Fruit fly (Drosophila melanogaster): Measurements from ENCODE around the gene Hira.

Hira gene

DNA sequence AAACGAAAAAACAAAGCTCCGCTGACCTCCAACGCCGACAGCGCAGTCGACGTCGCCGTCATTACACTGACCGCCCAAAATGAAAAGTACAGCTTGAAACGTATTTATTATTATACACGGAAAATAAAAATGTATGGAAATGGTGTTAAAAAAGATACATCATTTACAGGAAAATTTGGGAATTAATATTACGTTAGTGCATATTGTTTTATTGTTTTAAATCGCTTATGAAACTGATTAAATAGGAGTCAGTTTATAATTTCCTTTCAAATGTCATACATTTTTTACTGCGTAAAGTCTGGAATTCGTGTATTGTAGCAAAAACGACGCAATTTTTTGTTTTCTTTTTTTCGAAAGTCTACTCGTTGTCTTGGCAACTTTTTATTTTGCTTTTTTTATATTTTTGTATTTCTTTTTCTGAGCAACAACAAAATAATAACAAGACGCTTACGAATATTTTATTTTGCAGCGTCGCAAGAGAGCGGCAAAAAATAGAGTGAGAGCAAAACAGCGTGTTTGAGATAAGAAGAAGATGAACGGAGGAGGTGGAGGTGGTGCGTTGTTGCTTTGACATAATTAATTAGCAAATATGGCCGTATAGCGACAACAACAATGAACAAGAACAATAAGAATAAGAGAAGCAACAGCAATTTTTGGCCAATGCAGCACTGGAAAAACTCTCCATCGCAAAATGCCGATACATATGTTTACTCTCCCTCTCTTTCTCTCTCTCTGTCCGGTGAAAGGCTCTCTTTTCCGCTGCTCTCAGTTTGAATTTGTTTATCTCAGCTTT, 29.8 kb upstream of the Hira start (continued):
- TF ChIP-seq CG5953 (GFP tag; IDR thresholded peaks at IDR 0.05) (0 out of 2 replicates have a peak, but pooled peaks have one; percentile 57), Hr3 (GFP tag; optimal IDR thresholded peaks at IDR 0.05) (peak; percentile 64), CG7928 (GFP tag; optimal IDR thresholded peaks at IDR 0.05) (peak; percentile 40), emc (GFP tag; optimal IDR thresholded peaks at IDR 0.05) (peak; percentile 63), otp (GFP tag; IDR thresholded peaks at IDR 0.05) (no peak), CG17829 (tag; optimal IDR thresholded peaks at IDR 0.05) (peak; percentile 56), CG15269 (tag; optimal IDR thresholded peaks at IDR 0.05) (peak; percentile 83), Xrp1 (GFP tag; IDR thresholded peaks at IDR 0.05) (peak; percentile 63), CG10267 (tag; optimal IDR thresholded peaks at IDR 0.05) (peak; percentile 57), CG3995 (GFP tag; optimal IDR thresholded peaks at IDR 0.05) (peak; percentile 4), stc (GFP tag; IDR thresholded peaks at IDR 0.05) (peak; percentile 64; the same call in 1 of the 2 replicates), Oli (tag; optimal IDR thresholded peaks at IDR 0.05) (peak; percentile 78), Kr (GFP tag; optimal IDR thresholded peaks at IDR 0.05) (no peak), h (optimal IDR thresholded peaks at IDR 0.05) (no peak), CHES-1-like (GFP tag; optimal IDR thresholded peaks at IDR 0.05) (peak; percentile 95), CG1647 (GFP tag; optimal IDR thresholded peaks at IDR 0.05) (peak; percentile 63), NC2β (GFP tag; optimal IDR thresholded peaks at IDR 0.05) (peak; percentile 36), CG17186 (GFP tag; optimal IDR thresholded peaks at IDR 0.05) (no peak), lbe (GFP tag; optimal IDR thresholded peaks at IDR 0.05) (peak; percentile 31), CG14441 (GFP tag; IDR thresholded peaks at IDR 0.05) (peak; percentile 73), fru (optimal IDR thresholded peaks at IDR 0.05) (no peak), cg (GFP tag; optimal IDR thresholded peaks at IDR 0.05) (peak; percentile 5), mld (GFP tag; IDR thresholded peaks at IDR 0.05; ENCODE audit: partially characterized antibody) (no peak), usp (GFP tag; optimal IDR thresholded peaks at IDR 0.05) (no peak), pfk (GFP tag; optimal IDR thresholded peaks at IDR 0.05) (peak; percentile 4), CG8359 (GFP tag; optimal IDR thresholded peaks at IDR 0.05; ENCODE audit: borderline replicate concordance) (no peak), crc (GFP tag; optimal IDR thresholded peaks at IDR 0.05) (peak; percentile 17), CG12155 (GFP tag; optimal IDR thresholded peaks at IDR 0.05) (peak; percentile 70), run (tag; optimal IDR thresholded peaks at IDR 0.05) (no peak), kay (GFP tag; optimal IDR thresholded peaks at IDR 0.05) (peak; percentile 5), CG17361 (GFP tag; IDR thresholded peaks at IDR 0.05) (peak; percentile 85), Bteb2 (GFP tag; optimal IDR thresholded peaks at IDR 0.05) (peak; percentile 59), Usf (GFP tag; optimal IDR thresholded peaks at IDR 0.05) (no peak), CG16863 (GFP tag; optimal IDR thresholded peaks at IDR 0.05) (peak; percentile 44), slou (GFP tag; optimal IDR thresholded peaks at IDR 0.05) (peak; percentile 67), CG9932 (GFP tag; IDR thresholded peaks at IDR 0.05) (peak; percentile 67), B-H2 (GFP tag; optimal IDR thresholded peaks at IDR 0.05) (peak; percentile 0), dmrt11E (tag; optimal IDR thresholded peaks at IDR 0.05) (peak; percentile 29), dan (GFP tag; IDR thresholded peaks at IDR 0.05) (no peak), CG6175 (GFP tag; IDR thresholded peaks at IDR 0.05) (no peak), CG3726 (GFP tag; IDR thresholded peaks at IDR 0.05) (peak; percentile 59; the same call in 1 of the 3 replicates), CG30020 (tag; optimal IDR thresholded peaks at IDR 0.05) (no peak), CG9797 (GFP tag; optimal IDR thresholded peaks at IDR 0.05) (no peak), Bgb (GFP tag; IDR thresholded peaks at IDR 0.05; ENCODE audit: partially characterized antibody) (no peak), Rx (GFP tag; IDR thresholded peaks at IDR 0.05) (0 out of 2 replicates have a peak, but pooled peaks have one; percentile 37), CG1529 (GFP tag; optimal IDR thresholded peaks at IDR 0.05) (no peak), Ets97D (GFP tag; optimal IDR thresholded peaks at IDR 0.05) (peak; percentile 19), CG11398 (GFP tag; optimal IDR thresholded peaks at IDR 0.05) (peak; percentile 43), stwl (tag; optimal IDR thresholded peaks at IDR 0.05) (no peak), vvl (GFP tag; IDR thresholded peaks at IDR 0.05) (peak; percentile 73)
